Worm (Caenorhabditis elegans) whole organism, L2 larva: ENCODE measurements around the gene grl-24.

Experiments used
- elt-3 ChIP-seq: sonication (generic microtip); optimal IDR thresholded peaks from 2 replicates; lab custom pipeline; 2017; ENCODE audit warnings: missing biosample characterization, missing genetic modification characterization
- lin-11 ChIP-seq: fragments of 150-350 bp; sonication (generic microtip); optimal IDR thresholded peaks from 2 replicates; lab custom pipeline; 2014; ENCODE audit warnings: missing biosample characterization, missing genetic modification characterization, inconsistent platforms, mixed read lengths
- snpc-4 ChIP-seq: fragments of 150-350 bp; optimal IDR thresholded peaks from 2 replicates; lab custom pipeline; 2014; ENCODE audit warnings: missing biosample characterization, missing genetic modification characterization

DNA sequence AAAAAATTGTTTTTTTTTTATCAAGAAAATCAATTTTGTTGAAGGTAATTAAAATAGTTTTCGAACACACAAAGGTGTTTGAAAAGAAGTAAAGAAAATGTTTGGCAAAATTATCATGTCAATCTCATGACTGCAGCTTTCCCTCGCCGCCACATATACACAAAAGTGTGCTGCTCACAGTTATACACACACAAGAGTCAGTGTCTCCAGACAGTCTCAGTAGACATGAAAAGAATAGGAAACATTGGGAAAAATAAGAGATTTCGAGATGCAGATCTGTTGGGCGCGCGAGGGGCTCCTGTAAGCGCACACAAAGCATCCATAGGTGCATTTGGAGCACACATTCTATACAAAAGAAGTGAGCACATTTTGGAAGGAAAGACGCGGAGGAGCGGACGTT is 27.3 kb downstream of the grl-24 start:
- TF ChIP-seq lin-11 (tag; lab: Kevin White, UChicago) = no peak
- TF ChIP-seq snpc-4 (tag; lab: Kevin White, UChicago) = no peak
- TF ChIP-seq elt-3 (tag; lab: Kevin White, UChicago) = no peak
